Fruit fly (Drosophila melanogaster) whole organism, embryonic: ENCODE data around the gene gish.
A peak's percentile ranks its signal among the peaks of the same experiment; 100 is the strongest.

Experiments used
- Bgb ChIP-seq: fragments of 200-800 bp; sonication (Bioruptor generic); IDR thresholded peaks from 2 replicates; pipeline ENCODE4 v1.3.6; 2022; ENCODE audit warnings: missing biosample characterization, missing genetic modification characterization; ENCODE audit not compliant: partially characterized antibody
- CG11504 ChIP-seq: fragments of 200-800 bp; sonication (Bioruptor generic); optimal IDR thresholded peaks from 3 replicates; lab custom pipeline; 2019; ENCODE audit warnings: missing biosample characterization, mild to moderate bottlenecking, missing genetic modification characterization, moderate library complexity
- CG12104 ChIP-seq: fragments of 200-800 bp; sonication (Bioruptor generic); optimal IDR thresholded peaks from 3 replicates; lab custom pipeline; 2016; ENCODE audit warnings: missing biosample characterization, missing genetic modification characterization
- CG12236 ChIP-seq: fragments of 200-800 bp; sonication (Bioruptor generic); optimal IDR thresholded peaks from 2 replicates; lab custom pipeline; 2016; ENCODE audit warnings: missing biosample characterization, missing genetic modification characterization
- CG12299 ChIP-seq: fragments of 200-800 bp; sonication (Bioruptor generic); optimal IDR thresholded peaks from 2 replicates; lab custom pipeline; 2018; ENCODE audit warnings: missing biosample characterization, mild to moderate bottlenecking, missing genetic modification characterization
- CG1233 ChIP-seq: fragments of 200-800 bp; sonication (Bioruptor generic); optimal IDR thresholded peaks from 4 replicates; lab custom pipeline; 2018; ENCODE audit warnings: missing biosample characterization, mild to moderate bottlenecking, missing genetic modification characterization
- CG13287 ChIP-seq: fragments of 200-800 bp; sonication (Bioruptor generic); IDR thresholded peaks from 2 replicates; pipeline ENCODE4 v1.3.6; 2022; ENCODE audit warnings: missing biosample characterization, missing genetic modification characterization; ENCODE audit not compliant: partially characterized antibody
- CG13424 ChIP-seq: fragments of 200-800 bp; sonication (Bioruptor generic); optimal IDR thresholded peaks from 2 replicates; lab custom pipeline; 2019; ENCODE audit warnings: missing biosample characterization, mild to moderate bottlenecking, missing genetic modification characterization, moderate library complexity
- CG13775 ChIP-seq: fragments of 200-800 bp; sonication (Bioruptor generic); optimal IDR thresholded peaks from 3 replicates; lab custom pipeline; 2017; ENCODE audit warnings: missing biosample characterization, mild to moderate bottlenecking, missing genetic modification characterization
- CG14441 ChIP-seq: fragments of 200-800 bp; sonication (Bioruptor generic); IDR thresholded peaks from 2 replicates; pipeline ENCODE4 v1.3.6; 2022; ENCODE audit warnings: missing biosample characterization, missing genetic modification characterization
- CG15073 ChIP-seq: fragments of 200-800 bp; sonication (Bioruptor generic); optimal IDR thresholded peaks from 2 replicates; lab custom pipeline; 2016; ENCODE audit warnings: missing biosample characterization, missing genetic modification characterization
- CG17568 ChIP-seq: fragments of 200-800 bp; sonication (Bioruptor generic); optimal IDR thresholded peaks from 2 replicates; lab custom pipeline; 2018; ENCODE audit warnings: missing biosample characterization, mild to moderate bottlenecking, missing genetic modification characterization, moderate library complexity
- CG1792 ChIP-seq: fragments of 200-800 bp; sonication (Bioruptor generic); optimal IDR thresholded peaks from 2 replicates; lab custom pipeline; 2016; ENCODE audit warnings: missing biosample characterization, missing genetic modification characterization
- CG18011 ChIP-seq: fragments of 200-800 bp; sonication (Bioruptor generic); optimal IDR thresholded peaks from 2 replicates; lab custom pipeline; 2017; ENCODE audit warnings: missing biosample characterization, missing genetic modification characterization, mild to moderate bottlenecking, moderate library complexity, missing genotype
- CG18599 ChIP-seq: fragments of 200-800 bp; sonication (Bioruptor generic); optimal IDR thresholded peaks from 3 replicates; lab custom pipeline; 2017; ENCODE audit warnings: missing biosample characterization, missing genetic modification characterization, mild to moderate bottlenecking, moderate library complexity, missing genetic modification reagents
- CG2202 ChIP-seq: fragments of 200-800 bp; sonication (Bioruptor generic); optimal IDR thresholded peaks from 2 replicates; lab custom pipeline; 2018; ENCODE audit warnings: missing biosample characterization, mild to moderate bottlenecking, missing genetic modification characterization
- CG2678 ChIP-seq: fragments of 200-800 bp; sonication (Bioruptor generic); optimal IDR thresholded peaks from 3 replicates; lab custom pipeline; 2019; ENCODE audit warnings: missing biosample characterization, mild to moderate bottlenecking, missing genetic modification characterization, moderate library complexity
- CG31224 ChIP-seq: fragments of 200-800 bp; sonication (Bioruptor generic); IDR thresholded peaks from 2 replicates; pipeline ENCODE4 v1.3.6; 2022; ENCODE audit warnings: missing biosample characterization, missing genetic modification characterization
- CG7372 ChIP-seq: fragments of 200-800 bp; sonication (Bioruptor generic); IDR thresholded peaks from 2 replicates; pipeline ENCODE4 v1.3.6; 2022; ENCODE audit warnings: missing biosample characterization, missing genetic modification characterization
- CG7745 ChIP-seq: fragments of 200-800 bp; sonication (Bioruptor generic); optimal IDR thresholded peaks from 2 replicates; lab custom pipeline; 2018; ENCODE audit warnings: missing biosample characterization, mild to moderate bottlenecking, missing genetic modification characterization, moderate library complexity
- CG7928 ChIP-seq: fragments of 200-800 bp; sonication (Bioruptor generic); optimal IDR thresholded peaks from 2 replicates; lab custom pipeline; 2017; ENCODE audit warnings: missing biosample characterization, mild to moderate bottlenecking, missing genetic modification characterization
- CG8281 ChIP-seq: fragments of 200-800 bp; sonication (Bioruptor generic); optimal IDR thresholded peaks from 2 replicates; lab custom pipeline; 2018; ENCODE audit warnings: missing biosample characterization, mild to moderate bottlenecking, missing genetic modification characterization, moderate library complexity
- Dfd ChIP-seq, 2 experiments: fragments of >200 bp; optimal IDR thresholded peaks; 2 replicates each; lab custom pipeline; 2017; ENCODE audit warnings: missing biosample characterization in 2 of 2, missing genetic modification characterization in 2 of 2
- Gsc ChIP-seq: fragments of 200-800 bp; sonication (Bioruptor generic); IDR thresholded peaks from 2 replicates; pipeline ENCODE4 v1.3.6; 2022; ENCODE audit warnings: missing biosample characterization, missing genetic modification characterization
- H15 ChIP-seq: fragments of 200-800 bp; sonication (Bioruptor generic); IDR thresholded peaks from 3 replicates; pipeline ENCODE4 v1.3.6; 2022; ENCODE audit warnings: missing biosample characterization, missing genetic modification characterization
- HLHmδ ChIP-seq: fragments of 200-800 bp; sonication (Bioruptor generic); optimal IDR thresholded peaks from 2 replicates; lab custom pipeline; 2018; ENCODE audit warnings: missing biosample characterization, mild to moderate bottlenecking, missing genetic modification characterization, moderate library complexity
- HmgD ChIP-seq: fragments of 200-800 bp; sonication (Bioruptor generic); optimal IDR thresholded peaks from 3 replicates; lab custom pipeline; 2016; ENCODE audit warnings: missing biosample characterization, missing genetic modification characterization
- Nf-YB ChIP-seq: fragments of 200-800 bp; sonication (Bioruptor generic); optimal IDR thresholded peaks from 3 replicates; lab custom pipeline; 2019; ENCODE audit warnings: missing biosample characterization, mild to moderate bottlenecking, missing genetic modification characterization, moderate library complexity
- NfI ChIP-seq: fragments of 200-800 bp; sonication (Bioruptor generic); optimal IDR thresholded peaks from 3 replicates; lab custom pipeline; 2018; ENCODE audit warnings: missing biosample characterization, mild to moderate bottlenecking, missing genetic modification characterization, moderate library complexity
- Pdp1 ChIP-seq, 2 experiments: fragments of 200-800 bp; sonication (Bioruptor generic); optimal IDR thresholded peaks; 3 replicates each; lab custom pipeline; 2016; ENCODE audit warnings: missing biosample characterization in 2 of 2, missing genetic modification characterization in 2 of 2, mild to moderate bottlenecking in 1 of 2, moderate library complexity in 1 of 2
- ab ChIP-seq: fragments of 200-800 bp; sonication (Bioruptor generic); optimal IDR thresholded peaks from 2 replicates; lab custom pipeline; 2016; ENCODE audit warnings: missing biosample characterization, missing genetic modification characterization
- ase ChIP-seq: fragments of 200-800 bp; sonication (Bioruptor generic); IDR thresholded peaks from 3 replicates; pipeline ENCODE4 v1.3.6; 2022; ENCODE audit warnings: missing biosample characterization, missing genetic modification characterization
- crol ChIP-seq: fragments of 200-800 bp; sonication (Bioruptor generic); IDR thresholded peaks from 2 replicates; pipeline ENCODE4 v1.3.6; 2022; ENCODE audit warnings: missing biosample characterization, missing genetic modification characterization
- danr ChIP-seq: fragments of 200-800 bp; sonication (Bioruptor generic); IDR thresholded peaks from 2 replicates; pipeline ENCODE4 v1.3.6; 2022; ENCODE audit warnings: missing biosample characterization, missing genetic modification characterization
- exex ChIP-seq: fragments of 200-800 bp; sonication (Bioruptor generic); optimal IDR thresholded peaks from 4 replicates; lab custom pipeline; 2018; ENCODE audit warnings: missing biosample characterization, mild to moderate bottlenecking, missing genetic modification characterization, moderate library complexity
- gce ChIP-seq: fragments of 200-800 bp; sonication (Bioruptor generic); IDR thresholded peaks from 3 replicates; pipeline ENCODE4 v1.3.6; 2022; ENCODE audit warnings: missing biosample characterization, missing genetic modification characterization
- ken ChIP-seq: fragments of 200-800 bp; sonication (Bioruptor generic); IDR thresholded peaks from 3 replicates; pipeline ENCODE4 v1.3.6; 2022; ENCODE audit warnings: missing biosample characterization, missing genetic modification characterization
- lab ChIP-seq: fragments of 200-800 bp; sonication (Bioruptor generic); optimal IDR thresholded peaks from 3 replicates; lab custom pipeline; 2017; ENCODE audit warnings: missing biosample characterization, missing genetic modification characterization, mild to moderate bottlenecking, moderate library complexity, missing genetic modification reagents
- lbe ChIP-seq: fragments of 200-800 bp; sonication (Bioruptor generic); optimal IDR thresholded peaks from 2 replicates; lab custom pipeline; 2016; ENCODE audit warnings: missing biosample characterization, mild to moderate bottlenecking, missing genetic modification characterization
- p53 ChIP-seq: fragments of 200-800 bp; sonication (Bioruptor generic); optimal IDR thresholded peaks from 2 replicates; lab custom pipeline; 2016; ENCODE audit warnings: missing biosample characterization, missing genetic modification characterization
- ranshi ChIP-seq: fragments of 200-800 bp; sonication (Bioruptor generic); IDR thresholded peaks from 2 replicates; pipeline ENCODE4 v1.3.6; 2022; ENCODE audit warnings: missing biosample characterization, missing genetic modification characterization
- sens ChIP-seq: fragments of 200-800 bp; sonication (Bioruptor generic); peaks from one replicate; lab custom pipeline; 2016; ENCODE audit warnings: missing biosample characterization, missing genetic modification characterization
- sna ChIP-seq: fragments of 200-800 bp; sonication (Bioruptor generic); IDR thresholded peaks from 2 replicates; pipeline ENCODE4 v1.3.6; 2022; ENCODE audit warnings: missing biosample characterization, missing genetic modification characterization; ENCODE audit not compliant: partially characterized antibody
- sr ChIP-seq: fragments of 200-800 bp; sonication (Bioruptor generic); IDR thresholded peaks from 3 replicates; pipeline ENCODE4 v1.3.6; 2022; ENCODE audit warnings: missing biosample characterization, missing genetic modification characterization
- toy ChIP-seq: fragments of 200-800 bp; sonication (Bioruptor generic); IDR thresholded peaks from 2 replicates; pipeline ENCODE4 v1.3.6; 2022; ENCODE audit warnings: missing biosample characterization, missing genetic modification characterization
- trh ChIP-seq: fragments of 200-800 bp; sonication (Bioruptor generic); optimal IDR thresholded peaks from 2 replicates; lab custom pipeline; 2016; ENCODE audit warnings: missing biosample characterization, missing genetic modification characterization
- vnd ChIP-seq: fragments of 200-800 bp; sonication (Bioruptor generic); IDR thresholded peaks from 3 replicates; pipeline ENCODE4 v1.3.6; 2022; ENCODE audit warnings: missing biosample characterization, missing genetic modification characterization; ENCODE audit not compliant: partially characterized antibody
- wek ChIP-seq: fragments of 200-800 bp; sonication (Bioruptor generic); optimal IDR thresholded peaks from 3 replicates; lab custom pipeline; 2018; ENCODE audit warnings: missing biosample characterization, mild to moderate bottlenecking, missing genetic modification characterization, moderate library complexity
- zen2 ChIP-seq: fragments of 200-800 bp; sonication (Bioruptor generic); IDR thresholded peaks from 3 replicates; pipeline ENCODE4 v1.3.6; 2022; ENCODE audit warnings: missing biosample characterization, missing genetic modification characterization; ENCODE audit not compliant: partially characterized antibody

The gish gene

dm6 chr3R:16331809-16332343 lies 59.6 kb downstream of the gish start (continued):
- TF ChIP-seq Dfd (GFP tag; optimal IDR thresholded peaks at IDR 0.05; lab: Kevin White, UChicago) (no peak), crol (GFP tag; lab: Robert Waterston, UW) (peak; percentile 24; the same call in 1 of the 2 replicates), ken (GFP tag; lab: Robert Waterston, UW) (no peak), CG1792 (peak; percentile 63), CG13424 (tag; lab: Kevin White, UChicago) (peak; percentile 45), CG15073 (GFP tag; lab: Kevin White, UChicago) (peak; percentile 22), CG11504 (tag; lab: Kevin White, UChicago) (no peak), p53 (GFP tag; lab: Kevin White, UChicago) (peak; percentile 37), vnd (no peak), CG13287 (no peak), CG7372 (GFP tag; lab: Robert Waterston, UW) (no peak), CG12104 (GFP tag; lab: Kevin White, UChicago) (peak; percentile 9), toy (GFP tag; lab: Robert Waterston, UW) (peak; percentile 56; the same call in 1 of the 2 replicates), wek (GFP tag; lab: Kevin White, UChicago) (peak; percentile 73), trh (GFP tag; lab: Kevin White, UChicago) (peak; percentile 64), CG18599 (GFP tag; lab: Kevin White, UChicago) (peak; percentile 43), ranshi (peak; percentile 11; the same call in 1 of the 2 replicates), danr (peak; percentile 60; the same call in 1 of the 2 replicates), CG14441 (GFP tag; lab: Robert Waterston, UW) (peak; percentile 48; the same call in 1 of the 2 replicates), CG18011 (GFP tag; lab: Kevin White, UChicago) (peak; percentile 36), H15 (peak; percentile 65; the same call in 2 of the 3 replicates), sens (GFP tag; lab: Kevin White, UChicago) (peak; percentile 96), Gsc (GFP tag; lab: Robert Waterston, UW) (no peak), CG31224 (GFP tag; lab: Robert Waterston, UW) (peak; percentile 29; the same call in 1 of the 2 replicates), Bgb (GFP tag; lab: Robert Waterston, UW) (no peak), HmgD (GFP tag; lab: Kevin White, UChicago) (no peak), NfI (GFP tag; lab: Kevin White, UChicago) (peak; percentile 20), HLHmδ (GFP tag; lab: Kevin White, UChicago) (peak; percentile 73), CG7745 (tag; lab: Kevin White, UChicago) (peak; percentile 77), exex (tag; lab: Kevin White, UChicago) (peak; percentile 52), ab (GFP tag; lab: Kevin White, UChicago) (no peak), CG2202 (peak; percentile 88), CG17568 (peak; percentile 87), ase (0 out of 3 replicates have a peak, but pooled peaks have one; percentile 12), CG1233 (GFP tag; lab: Kevin White, UChicago) (peak; percentile 73), lab (GFP tag; lab: Kevin White, UChicago) (peak; percentile 88), CG12299 (tag; lab: Kevin White, UChicago) (peak; percentile 21), lbe (GFP tag; lab: Kevin White, UChicago) (peak; percentile 39), CG7928 (GFP tag; lab: Kevin White, UChicago) (no peak), zen2 (no peak), CG13775 (GFP tag; lab: Kevin White, UChicago) (peak; percentile 19), sna (GFP tag; lab: Robert Waterston, UW) (no peak), Nf-YB (GFP tag; lab: Kevin White, UChicago) (peak; percentile 42), CG12236 (GFP tag; lab: Kevin White, UChicago) (peak; percentile 77), sr (GFP tag; lab: Robert Waterston, UW) (0 out of 3 replicates have a peak, but pooled peaks have one; percentile 34), Pdp1 (GFP tag; optimal IDR thresholded peaks at IDR 0.05; lab: Kevin White, UChicago) (peak; percentile 20 to 57), CG8281 (tag; lab: Kevin White, UChicago) (peak; percentile 39), CG2678 (peak; percentile 72), gce (GFP tag; lab: Robert Waterston, UW) (peak; percentile 80; the same call in 2 of the 3 replicates)
